Fruit fly (Drosophila melanogaster) whole organism, embryonic: ENCODE results near the gene CG5290.
A peak's percentile ranks its signal among the peaks of the same experiment; 100 is the strongest.

Experiments used
- Adf1 ChIP-seq: fragments of 200-800 bp; sonication (Bioruptor generic); IDR thresholded peaks from 2 replicates; pipeline ENCODE4 v1.3.6; 2022; ENCODE audit warnings: missing biosample characterization, missing genetic modification characterization
- Bgb ChIP-seq: fragments of 200-800 bp; sonication (Bioruptor generic); IDR thresholded peaks from 2 replicates; pipeline ENCODE4 v1.3.6; 2022; ENCODE audit warnings: missing biosample characterization, missing genetic modification characterization; ENCODE audit not compliant: partially characterized antibody
- CG10147 ChIP-seq: fragments of 200-800 bp; sonication (Bioruptor generic); optimal IDR thresholded peaks from 2 replicates; lab custom pipeline; 2019; ENCODE audit warnings: missing biosample characterization, mild to moderate bottlenecking, missing genetic modification characterization, moderate library complexity
- CG10543 ChIP-seq: fragments of 200-800 bp; sonication (Bioruptor generic); optimal IDR thresholded peaks from 3 replicates; lab custom pipeline; 2017; ENCODE audit warnings: missing biosample characterization, mild to moderate bottlenecking, missing genetic modification characterization, moderate library complexity
- CG11696 ChIP-seq: fragments of 200-800 bp; sonication (Bioruptor generic); IDR thresholded peaks from 2 replicates; pipeline ENCODE4 v1.3.6; 2022; ENCODE audit warnings: missing biosample characterization, missing genetic modification characterization
- CG15514 ChIP-seq: fragments of 200-800 bp; sonication (Bioruptor generic); optimal IDR thresholded peaks from 3 replicates; lab custom pipeline; 2017; ENCODE audit warnings: missing biosample characterization, missing genetic modification characterization, mild to moderate bottlenecking, moderate library complexity, missing genetic modification reagents
- CG17385 ChIP-seq: fragments of 200-800 bp; sonication (Bioruptor generic); optimal IDR thresholded peaks from 3 replicates; lab custom pipeline; 2018; ENCODE audit warnings: missing biosample characterization, mild to moderate bottlenecking, missing genetic modification characterization
- CG17612 ChIP-seq: fragments of 200-800 bp; sonication (Bioruptor generic); IDR thresholded peaks from 2 replicates; pipeline ENCODE4 v1.3.6; 2022; ENCODE audit warnings: missing biosample characterization, missing genetic modification characterization
- CG18599 ChIP-seq: fragments of 200-800 bp; sonication (Bioruptor generic); optimal IDR thresholded peaks from 3 replicates; lab custom pipeline; 2017; ENCODE audit warnings: missing biosample characterization, missing genetic modification characterization, mild to moderate bottlenecking, moderate library complexity, missing genetic modification reagents
- CG31388 ChIP-seq: fragments of 200-800 bp; sonication (Bioruptor generic); optimal IDR thresholded peaks from 2 replicates; lab custom pipeline; 2016; ENCODE audit warnings: missing biosample characterization, missing genetic modification characterization
- CG3281 ChIP-seq: fragments of 200-800 bp; sonication (Bioruptor generic); optimal IDR thresholded peaks from 3 replicates; lab custom pipeline; 2017; ENCODE audit warnings: missing biosample characterization, mild to moderate bottlenecking, missing genetic modification characterization
- CG34224 ChIP-seq: fragments of 200-800 bp; sonication (Bioruptor generic); IDR thresholded peaks from 3 replicates; pipeline ENCODE4 v1.3.6; 2022; ENCODE audit warnings: missing biosample characterization, missing genetic modification characterization; ENCODE audit not compliant: partially characterized antibody
- CG34376 ChIP-seq: fragments of 200-800 bp; sonication (Bioruptor generic); optimal IDR thresholded peaks from 2 replicates; lab custom pipeline; 2018; ENCODE audit warnings: missing biosample characterization, mild to moderate bottlenecking, missing genetic modification characterization
- CG3847 ChIP-seq: fragments of 200-800 bp; sonication (Bioruptor generic); IDR thresholded peaks from 2 replicates; pipeline ENCODE4 v1.3.6; 2022; ENCODE audit warnings: missing biosample characterization, missing genetic modification characterization
- CG5180 ChIP-seq: fragments of 200-800 bp; sonication (Bioruptor generic); optimal IDR thresholded peaks from 3 replicates; lab custom pipeline; 2017; ENCODE audit warnings: missing biosample characterization, missing genetic modification characterization, mild to moderate bottlenecking, moderate library complexity, missing genetic modification reagents
- CG7987 ChIP-seq: fragments of 200-800 bp; sonication (Bioruptor generic); optimal IDR thresholded peaks from 2 replicates; lab custom pipeline; 2018; ENCODE audit warnings: missing biosample characterization, mild to moderate bottlenecking, missing genetic modification characterization, moderate library complexity
- D ChIP-seq, 2 experiments: fragments of 200-800 bp in 1 of 2; fragments of >200 bp in 1 of 2; sonication (Bioruptor generic) in 1 of 2; optimal IDR thresholded peaks; 2 replicates in 1 of 2; 3 replicates in 1 of 2; lab custom pipeline; 2017; ENCODE audit warnings: mild to moderate bottlenecking in 1 of 2, missing biosample characterization in 1 of 2, missing genetic modification characterization in 1 of 2, missing genetic modification reagents in 1 of 2
- Dref ChIP-seq: fragments of 200-800 bp; sonication (Bioruptor generic); IDR thresholded peaks from 2 replicates; pipeline ENCODE4 v1.3.6; 2022; ENCODE audit warnings: missing biosample characterization, missing genetic modification characterization
- ERR ChIP-seq: fragments of 200-800 bp; sonication (Bioruptor generic); optimal IDR thresholded peaks from 2 replicates; lab custom pipeline; 2016; ENCODE audit warnings: missing biosample characterization, missing genetic modification characterization
- Ets65A ChIP-seq: fragments of 200-800 bp; sonication (Bioruptor generic); peaks from one replicate; lab custom pipeline; 2016; ENCODE audit warnings: missing biosample characterization, missing genetic modification characterization
- Hand ChIP-seq: fragments of 200-800 bp; sonication (Bioruptor generic); optimal IDR thresholded peaks from 2 replicates; lab custom pipeline; 2017; ENCODE audit warnings: mild to moderate bottlenecking, missing biosample characterization, missing genetic modification reagents, missing genetic modification characterization
- Hey ChIP-seq: fragments of 200-800 bp; sonication (Bioruptor generic); optimal IDR thresholded peaks from 3 replicates; lab custom pipeline; 2018; ENCODE audit warnings: missing biosample characterization, mild to moderate bottlenecking, missing genetic modification characterization
- NK7.1 ChIP-seq: fragments of 200-800 bp; sonication (Bioruptor generic); optimal IDR thresholded peaks from 3 replicates; lab custom pipeline; 2016; ENCODE audit warnings: missing biosample characterization, missing genetic modification characterization
- NfI ChIP-seq: fragments of 200-800 bp; sonication (Bioruptor generic); optimal IDR thresholded peaks from 3 replicates; lab custom pipeline; 2018; ENCODE audit warnings: missing biosample characterization, mild to moderate bottlenecking, missing genetic modification characterization, moderate library complexity
- Rfx ChIP-seq: fragments of 200-800 bp; sonication (Bioruptor generic); IDR thresholded peaks from 2 replicates; pipeline ENCODE4 v1.3.6; 2022; ENCODE audit warnings: missing biosample characterization, missing genetic modification characterization
- Trl ChIP-seq, 3 experiments: fragments of >200 bp in 2 of 3; fragments of 200-800 bp in 1 of 3; sonication (Bioruptor generic) in 1 of 3; optimal IDR thresholded peaks; 2 replicates in 1 of 3; 3 replicates in 2 of 3; lab custom pipeline; 2016 to 2017; ENCODE audit warnings: missing biosample characterization in 1 of 3, missing genetic modification characterization in 1 of 3
- abd-A ChIP-seq: fragments of 200-800 bp; sonication (Bioruptor generic); optimal IDR thresholded peaks from 3 replicates; lab custom pipeline; 2019; ENCODE audit warnings: missing biosample characterization, mild to moderate bottlenecking, missing genetic modification characterization, moderate library complexity
- cg ChIP-seq: fragments of 200-800 bp; sonication (Bioruptor generic); optimal IDR thresholded peaks from 3 replicates; lab custom pipeline; 2019; ENCODE audit warnings: missing biosample characterization, mild to moderate bottlenecking, missing genetic modification characterization, moderate library complexity
- chinmo ChIP-seq: fragments of 200-800 bp; sonication (Bioruptor generic); IDR thresholded peaks from 4 replicates; pipeline ENCODE4 v1.3.6; 2022; ENCODE audit warnings: missing biosample characterization, missing genetic modification characterization; ENCODE audit not compliant: partially characterized antibody
- corto ChIP-seq: fragments of 200-800 bp; sonication (Bioruptor generic); optimal IDR thresholded peaks from 2 replicates; lab custom pipeline; 2016; ENCODE audit warnings: missing biosample characterization, mild to moderate bottlenecking, missing genetic modification characterization, moderate library complexity
- crol ChIP-seq: fragments of 200-800 bp; sonication (Bioruptor generic); IDR thresholded peaks from 2 replicates; pipeline ENCODE4 v1.3.6; 2022; ENCODE audit warnings: missing biosample characterization, missing genetic modification characterization
- cwo ChIP-seq: fragments of 200-800 bp; sonication (Bioruptor generic); optimal IDR thresholded peaks from 3 replicates; lab custom pipeline; 2017; ENCODE audit warnings: missing biosample characterization, missing genetic modification characterization, mild to moderate bottlenecking, moderate library complexity, missing genetic modification reagents
- ems ChIP-seq: fragments of 200-800 bp; sonication (Bioruptor generic); optimal IDR thresholded peaks from 3 replicates; lab custom pipeline; 2016; ENCODE audit warnings: missing biosample characterization, missing genetic modification characterization
- exex ChIP-seq: fragments of 200-800 bp; sonication (Bioruptor generic); optimal IDR thresholded peaks from 4 replicates; lab custom pipeline; 2018; ENCODE audit warnings: missing biosample characterization, mild to moderate bottlenecking, missing genetic modification characterization, moderate library complexity
- grn ChIP-seq: fragments of 200-800 bp; sonication (Bioruptor generic); optimal IDR thresholded peaks from 3 replicates; lab custom pipeline; 2017; ENCODE audit warnings: missing biosample characterization, missing genetic modification characterization
- gro ChIP-seq: fragments of 200-800 bp; sonication (Bioruptor generic); optimal IDR thresholded peaks from 2 replicates; lab custom pipeline; 2016; ENCODE audit warnings: missing biosample characterization, missing genetic modification characterization
- gsb-n ChIP-seq: fragments of 200-800 bp; sonication (Bioruptor generic); optimal IDR thresholded peaks from 3 replicates; lab custom pipeline; 2018; ENCODE audit warnings: missing biosample characterization, mild to moderate bottlenecking, missing genetic modification characterization
- jumu ChIP-seq: fragments of 200-800 bp; sonication (Bioruptor generic); optimal IDR thresholded peaks from 3 replicates; lab custom pipeline; 2016; ENCODE audit warnings: missing biosample characterization, missing genetic modification characterization
- lab ChIP-seq: fragments of 200-800 bp; sonication (Bioruptor generic); optimal IDR thresholded peaks from 3 replicates; lab custom pipeline; 2017; ENCODE audit warnings: missing biosample characterization, missing genetic modification characterization, mild to moderate bottlenecking, moderate library complexity, missing genetic modification reagents
- maf-S ChIP-seq: fragments of 200-800 bp; sonication (Bioruptor generic); optimal IDR thresholded peaks from 2 replicates; lab custom pipeline; 2016; ENCODE audit warnings: missing biosample characterization, missing genetic modification characterization
- mirr ChIP-seq: fragments of 200-800 bp; sonication (Bioruptor generic); optimal IDR thresholded peaks from 3 replicates; lab custom pipeline; 2018; ENCODE audit warnings: missing biosample characterization, mild to moderate bottlenecking, missing genetic modification characterization
- pros ChIP-seq: fragments of 200-800 bp; sonication (Bioruptor generic); optimal IDR thresholded peaks from 3 replicates; lab custom pipeline; 2019; ENCODE audit warnings: missing biosample characterization, mild to moderate bottlenecking, missing genetic modification characterization, moderate library complexity
- rib ChIP-seq: fragments of 200-800 bp; sonication (Bioruptor generic); IDR thresholded peaks from 2 replicates; pipeline ENCODE4 v1.3.6; 2022; ENCODE audit warnings: missing biosample characterization, missing genetic modification characterization
- sob ChIP-seq: fragments of 200-800 bp; sonication (Bioruptor generic); IDR thresholded peaks from 2 replicates; pipeline ENCODE4 v1.3.6; 2022; ENCODE audit warnings: missing biosample characterization, missing genetic modification characterization
- sug ChIP-seq: fragments of 200-800 bp; optimal IDR thresholded peaks from 2 replicates; lab custom pipeline; 2019; ENCODE audit warnings: missing biosample characterization, mild to moderate bottlenecking, missing genetic modification characterization, moderate library complexity
- tna ChIP-seq: fragments of 200-800 bp; sonication (Bioruptor generic); IDR thresholded peaks from 2 replicates; pipeline ENCODE4 v1.3.6; 2022; ENCODE audit warnings: missing biosample characterization, missing genetic modification characterization; ENCODE audit not compliant: partially characterized antibody
- z ChIP-seq: fragments of 200-800 bp; sonication (Bioruptor generic); IDR thresholded peaks from 3 replicates; pipeline ENCODE4 v1.3.6; 2022; ENCODE audit warnings: missing biosample characterization, missing genetic modification characterization

Gene CG5290

dm6 chr3L:17950132-17950815 is 37.9 kb upstream of the CG5290 start:
- TF ChIP-seq mirr (peak; percentile 78), CG17385 (GFP tag; lab: Kevin White, UChicago) (peak; percentile 16), CG5180 (GFP tag; lab: Kevin White, UChicago) (no peak), CG15514 (GFP tag; lab: Kevin White, UChicago) (peak; percentile 28), chinmo (peak; percentile 74; the same call in 1 of the 4 replicates), sug (tag; lab: Kevin White, UChicago) (peak; percentile 95), Ets65A (GFP tag; lab: Kevin White, UChicago) (peak; percentile 57), gsb-n (tag; lab: Kevin White, UChicago) (no peak), CG34224 (GFP tag; lab: Robert Waterston, UW) (0 out of 3 replicates have a peak, but pooled peaks have one; percentile 28), Rfx (GFP tag; lab: Robert Waterston, UW) (peak; percentile 20; the same call in 1 of the 2 replicates), CG3847 (GFP tag; lab: Robert Waterston, UW) (0 out of 2 replicates have a peak, but pooled peaks have one; percentile 39), maf-S (GFP tag; lab: Kevin White, UChicago) (no peak), z (GFP tag; lab: Robert Waterston, UW) (peak; percentile 64; the same call in 2 of the 3 replicates), crol (GFP tag; lab: Robert Waterston, UW) (peak; percentile 74), CG31388 (GFP tag; lab: Kevin White, UChicago) (no peak), rib (GFP tag; lab: Robert Waterston, UW) (peak; percentile 98), ERR (peak; percentile 92), CG10147 (GFP tag; lab: Kevin White, UChicago) (peak; percentile 4), CG11696 (GFP tag; lab: Robert Waterston, UW) (no peak), sob (peak; percentile 9; the same call in 1 of the 2 replicates), CG17612 (GFP tag; lab: Robert Waterston, UW) (0 out of 2 replicates have a peak, but pooled peaks have one; percentile 22), Adf1 (GFP tag; lab: Robert Waterston, UW) (peak; percentile 68; the same call in 1 of the 2 replicates), lab (GFP tag; lab: Kevin White, UChicago) (peak; percentile 71), Hand (GFP tag; lab: Kevin White, UChicago) (peak; percentile 29), cwo (GFP tag; lab: Kevin White, UChicago) (peak; percentile 96), gro (GFP tag; lab: Kevin White, UChicago) (peak; percentile 67), ems (GFP tag; lab: Kevin White, UChicago) (no peak), CG10543 (peak; percentile 88), exex (tag; lab: Kevin White, UChicago) (peak; percentile 88), CG3281 (GFP tag; lab: Kevin White, UChicago) (peak; percentile 7), CG34376 (GFP tag; lab: Kevin White, UChicago) (peak; percentile 95), Dref (GFP tag; lab: Robert Waterston, UW) (no peak), CG18599 (GFP tag; lab: Kevin White, UChicago) (peak; percentile 22), jumu (GFP tag; lab: Kevin White, UChicago) (no peak), D (optimal IDR thresholded peaks at IDR 0.05; lab: Kevin White, UChicago) (no peak), D (GFP tag; optimal IDR thresholded peaks at IDR 0.05; lab: Kevin White, UChicago) (no peak), Hey (tag; lab: Kevin White, UChicago) (peak; percentile 82), Bgb (GFP tag; lab: Robert Waterston, UW) (peak; percentile 49; the same call in 1 of the 2 replicates), corto (GFP tag; lab: Kevin White, UChicago) (peak; percentile 37), NfI (GFP tag; lab: Kevin White, UChicago) (no peak), abd-A (peak; percentile 18), pros (no peak), Trl (optimal IDR thresholded peaks at IDR 0.05; lab: Kevin White, UChicago) (peak in 1 of 2 experiments; percentile 14), Trl (GFP tag; optimal IDR thresholded peaks at IDR 0.05; lab: Kevin White, UChicago) (no peak), NK7.1 (GFP tag; lab: Kevin White, UChicago) (no peak), CG7987 (GFP tag; lab: Kevin White, UChicago) (peak; percentile 60), cg (GFP tag; lab: Kevin White, UChicago) (peak; percentile 61), grn (GFP tag; lab: Kevin White, UChicago) (peak; percentile 86), tna (GFP tag; lab: Robert Waterston, UW) (no peak)
